Worm (Caenorhabditis elegans): Measurements from ENCODE around the gene ttr-16.

ttr-16 gene

DNA sequence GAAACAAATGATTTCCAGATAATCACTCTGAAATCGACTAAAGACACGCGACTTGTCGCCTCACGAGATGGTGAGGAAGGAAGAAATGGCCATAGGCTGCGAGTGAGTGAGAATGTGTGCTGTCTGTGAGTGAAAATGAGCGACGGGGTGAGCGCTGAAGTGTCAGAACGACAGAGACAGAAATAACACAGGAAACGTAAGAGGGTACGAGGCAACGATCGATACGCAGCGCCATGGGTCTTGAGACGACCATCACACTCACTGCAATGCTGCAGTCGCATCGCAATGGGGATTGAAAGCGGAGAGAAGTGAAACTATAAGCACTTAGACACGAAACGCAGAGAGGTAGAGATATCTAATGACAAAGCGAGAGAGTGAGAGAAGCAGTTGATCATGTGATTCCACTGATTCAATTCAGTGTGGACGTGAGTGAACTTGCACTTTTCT is 18.9 kb upstream of the ttr-16 start (continued):
- TF ChIP-seq fos-1 (tag; optimal IDR thresholded peaks at IDR 0.05) (no peak), ceh-28 (tag; optimal IDR thresholded peaks at IDR 0.05) (peak; percentile 96)

DNA sequence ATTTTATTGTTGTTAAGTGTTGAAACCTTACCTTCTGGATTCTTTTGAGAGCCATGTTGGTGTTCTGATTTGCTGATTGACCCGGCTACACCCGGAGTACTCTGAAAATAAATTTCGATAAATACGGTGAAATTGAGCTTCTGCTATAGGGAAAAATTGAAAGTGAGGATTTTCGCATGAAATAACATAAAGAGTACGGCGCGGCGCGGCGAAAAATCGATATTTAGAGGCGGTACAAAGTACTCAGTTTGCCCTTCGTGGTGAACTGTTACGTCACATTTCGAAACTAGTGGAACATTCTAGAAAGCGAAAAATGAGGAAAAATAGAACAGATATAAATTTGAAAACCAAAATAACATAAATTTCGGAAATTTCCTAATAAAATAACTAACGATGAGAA is 18.2 kb upstream of the ttr-16 start, which contains the start of gene let-70:
Gene let-70 (minus strand): TSS at position 101 of the 400 bp plus-strand sequence.
- TF ChIP-seq snpc-4 (tag; optimal IDR thresholded peaks at IDR 0.05) = no peak
- no peak for TF ChIP-seq fos-1 (tag; optimal IDR thresholded peaks at IDR 0.05)
- TF ChIP-seq ztf-4 (tag; optimal IDR thresholded peaks at IDR 0.05) = no peak
- no peak for TF ChIP-seq ztf-11 (tag; optimal IDR thresholded peaks at IDR 0.05)
- no peak for TF ChIP-seq fkh-2 (tag; optimal IDR thresholded peaks at IDR 0.05)
- TF ChIP-seq elt-3 (tag; optimal IDR thresholded peaks at IDR 0.05) = no peak
- no peak for TF ChIP-seq ceh-82 (tag; optimal IDR thresholded peaks at IDR 0.05)
- no peak for TF ChIP-seq lin-15B (tag; optimal IDR thresholded peaks at IDR 0.05)
- TF ChIP-seq aly-2 (tag; optimal IDR thresholded peaks at IDR 0.05) = no peak
- TF ChIP-seq hmg-11 (tag; optimal IDR thresholded peaks at IDR 0.05) = no peak
- TF ChIP-seq lsy-12 (tag; optimal IDR thresholded peaks at IDR 0.05) = no peak
- no peak for TF ChIP-seq eor-1 (tag; optimal IDR thresholded peaks at IDR 0.05)
- no peak for TF ChIP-seq nhr-237 (tag; optimal IDR thresholded peaks at IDR 0.05)
- TF ChIP-seq daf-12 (tag; optimal IDR thresholded peaks at IDR 0.05) = no peak
- no peak for TF ChIP-seq mml-1 (tag; optimal IDR thresholded peaks at IDR 0.05)
- no peak for TF ChIP-seq ceh-9 (tag; optimal IDR thresholded peaks at IDR 0.05)

ce11 chrIV:11080823-11081285 is 16.9 kb upstream of the ttr-16 start, which contains the start of gene atg-7:
Gene atg-7, minus strand, starts transcription at chrIV:11081055.
- no peak for TF ChIP-seq tbx-2 (tag; optimal IDR thresholded peaks at IDR 0.05)
- TF ChIP-seq lsy-12 (tag; optimal IDR thresholded peaks at IDR 0.05) = peak; percentile 18
- no peak for TF ChIP-seq ztf-11 (tag; optimal IDR thresholded peaks at IDR 0.05)
- peak; percentile 13 for TF ChIP-seq pha-4 (tag; optimal IDR thresholded peaks at IDR 0.05)
- peak; percentile 94 for TF ChIP-seq ama-1 (optimal IDR thresholded peaks at IDR 0.05)

DNA sequence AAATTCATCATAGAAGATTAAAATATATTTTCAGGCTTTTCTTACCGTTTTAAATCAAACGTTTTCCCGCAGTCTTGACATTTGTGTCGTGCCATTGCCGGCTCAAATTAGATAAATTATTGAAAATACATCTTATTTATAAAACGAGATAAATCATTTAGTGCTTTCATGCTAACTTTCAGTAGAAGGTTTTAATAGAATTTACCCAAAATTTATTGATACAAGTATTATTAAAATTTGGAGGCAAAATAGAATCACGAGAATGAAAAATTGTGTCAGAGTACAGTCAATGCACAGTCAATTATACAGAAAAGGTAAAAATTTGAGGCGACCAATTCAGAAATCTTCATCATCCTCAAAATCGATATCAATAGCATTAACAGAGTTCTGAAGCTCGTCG is 14.5 kb upstream of the ttr-16 start, which contains the start of gene Y5F2A.4:
Gene Y5F2A.4 (minus strand): TSS at position 101 of the 400 bp plus-strand sequence.
- TF ChIP-seq daf-12 (tag; optimal IDR thresholded peaks at IDR 0.05) (no peak), ceh-9 (tag; optimal IDR thresholded peaks at IDR 0.05) (no peak), nfya-1 (tag; optimal IDR thresholded peaks at IDR 0.05; ENCODE audit: insufficient read depth) (no peak), elt-1 (tag; optimal IDR thresholded peaks at IDR 0.05) (no peak), ceh-82 (tag; optimal IDR thresholded peaks at IDR 0.05) (no peak), nhr-11 (tag; optimal IDR thresholded peaks at IDR 0.05) (no peak), ama-1 (optimal IDR thresholded peaks at IDR 0.05) (no peak), snpc-4 (tag; optimal IDR thresholded peaks at IDR 0.05) (no peak), pha-4 (tag; optimal IDR thresholded peaks at IDR 0.05) (no peak), mdl-1 (tag; optimal IDR thresholded peaks at IDR 0.05) (no peak), eor-1 (tag; optimal IDR thresholded peaks at IDR 0.05) (no peak), hmg-11 (tag; optimal IDR thresholded peaks at IDR 0.05) (no peak)

DNA sequence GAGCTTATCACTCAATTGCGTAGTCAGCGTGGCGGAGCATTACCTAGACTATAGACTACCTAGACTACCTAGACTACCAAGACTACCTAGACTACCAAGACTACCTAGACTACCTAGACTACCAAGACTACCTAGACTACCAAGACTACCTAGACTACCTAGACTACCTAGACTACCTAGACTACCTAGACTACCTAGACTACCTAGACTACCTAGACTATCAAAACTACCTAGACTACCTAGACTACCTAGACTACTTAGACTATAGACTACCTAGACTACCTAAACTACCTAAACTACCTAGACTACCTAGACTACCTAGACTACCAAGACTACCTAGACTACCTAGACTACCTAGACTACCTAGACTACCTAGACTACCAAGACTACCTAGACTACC is 7.0 kb upstream of the ttr-16 start:
- peak; percentile 91 for TF ChIP-seq nhr-237 (tag; optimal IDR thresholded peaks at IDR 0.05)
- TF ChIP-seq nhr-43 (tag; optimal IDR thresholded peaks at IDR 0.05; ENCODE audit: poor library complexity, severe bottlenecking) = peak; percentile 49

- TF ChIP-seq nhr-237 (tag; optimal IDR thresholded peaks at IDR 0.05) = no peak
- no peak for TF ChIP-seq nhr-25 (tag; optimal IDR thresholded peaks at IDR 0.05)
- no peak for TF ChIP-seq ZK546.5 (tag; optimal IDR thresholded peaks at IDR 0.05)
- peak; percentile 47 for TF ChIP-seq nfya-1 (tag; optimal IDR thresholded peaks at IDR 0.05; ENCODE audit: insufficient read depth)
- TF ChIP-seq lin-15B (tag; optimal IDR thresholded peaks at IDR 0.05) = no peak
- no peak for TF ChIP-seq elt-1 (tag; optimal IDR thresholded peaks at IDR 0.05)
- TF ChIP-seq unc-39 (tag; optimal IDR thresholded peaks at IDR 0.05) = no peak
- no peak for TF ChIP-seq R02D3.7 (tag; optimal IDR thresholded peaks at IDR 0.05)
- TF ChIP-seq egl-27 (tag; optimal IDR thresholded peaks at IDR 0.05) = no peak
- no peak for TF ChIP-seq nhr-28 (tag; optimal IDR thresholded peaks at IDR 0.05)
- TF ChIP-seq hmg-11 (tag; optimal IDR thresholded peaks at IDR 0.05) = no peak
- no peak for TF ChIP-seq fkh-2 (tag; optimal IDR thresholded peaks at IDR 0.05)
- TF ChIP-seq jun-1 (tag; optimal IDR thresholded peaks at IDR 0.05) = no peak
- no peak for TF ChIP-seq eor-1 (tag; optimal IDR thresholded peaks at IDR 0.05)
- no peak for TF ChIP-seq nhr-77 (tag; optimal IDR thresholded peaks at IDR 0.05)
- TF ChIP-seq fos-1 (tag; optimal IDR thresholded peaks at IDR 0.05) = no peak
- TF ChIP-seq ceh-28 (tag; optimal IDR thresholded peaks at IDR 0.05) = no peak
- peak; percentile 40 for TF ChIP-seq egl-5 (tag; optimal IDR thresholded peaks at IDR 0.05)
- no peak for TF ChIP-seq elt-2 (tag; optimal IDR thresholded peaks at IDR 0.05)
- TF ChIP-seq daf-12 (tag; optimal IDR thresholded peaks at IDR 0.05) = no peak
- peak; percentile 68 for TF ChIP-seq nhr-11 (tag; optimal IDR thresholded peaks at IDR 0.05)
- TF ChIP-seq unc-62 (GFP tag; optimal IDR thresholded peaks at IDR 0.05) = peak; percentile 83
- TF ChIP-seq skn-1 (tag; optimal IDR thresholded peaks at IDR 0.05) = no peak
- no peak for TF ChIP-seq ztf-4 (tag; optimal IDR thresholded peaks at IDR 0.05)
These were observed 4.4 kb upstream of the ttr-16 start for ce11 chrIV:11068314-11068713.
